Worm (Caenorhabditis elegans): ENCODE data around the gene C52G5.3.

C52G5.3 gene

DNA sequence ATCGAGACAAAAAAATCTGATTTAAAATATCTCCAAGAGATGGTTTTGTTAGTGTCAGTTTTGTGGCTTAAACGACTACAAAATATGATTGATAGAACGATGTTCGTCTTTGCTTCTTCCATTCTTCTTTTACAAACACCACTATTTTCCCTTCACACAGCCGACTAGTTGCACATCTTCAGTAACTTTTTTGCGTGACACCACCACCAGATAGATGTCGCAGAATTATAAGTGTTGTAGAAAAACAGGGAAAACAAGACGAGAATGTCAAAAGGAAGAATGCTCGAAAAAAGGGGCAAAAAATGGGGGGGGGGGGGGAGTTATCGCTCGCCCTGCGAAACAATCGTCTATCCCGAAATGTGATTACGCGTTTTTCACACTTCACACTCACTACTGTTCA, 19.2 kb downstream of the C52G5.3 start:
- TF ChIP-seq pat-9 (tag; optimal IDR thresholded peaks at IDR 0.05) (no peak), unc-55 (GFP tag; optimal IDR thresholded peaks at IDR 0.05) (no peak), dve-1 (tag; optimal IDR thresholded peaks at IDR 0.05) (no peak), ceh-31 (tag; optimal IDR thresholded peaks at IDR 0.05) (no peak), fax-1 (tag; optimal IDR thresholded peaks at IDR 0.05) (no peak), pqm-1 (tag; optimal IDR thresholded peaks at IDR 0.05) (no peak), eyg-1 (tag; optimal IDR thresholded peaks at IDR 0.05) (no peak), sdc-2 (tag; optimal IDR thresholded peaks at IDR 0.05) (no peak), nfya-1 (tag; optimal IDR thresholded peaks at IDR 0.05) (no peak), odd-2 (tag; optimal IDR thresholded peaks at IDR 0.05) (no peak)

ce11 chrX:12825174-12825573, 20.8 kb downstream of the C52G5.3 start:
- TF ChIP-seq ceh-24 (tag; optimal IDR thresholded peaks at IDR 0.05) (no peak), C38D4.7 (GFP tag; optimal IDR thresholded peaks at IDR 0.05) (no peak), ceh-14 (tag; optimal IDR thresholded peaks at IDR 0.05) (no peak), sdc-2 (tag; optimal IDR thresholded peaks at IDR 0.05) (no peak), ceh-22 (tag; optimal IDR thresholded peaks at IDR 0.05) (no peak), pha-4 (tag; optimal IDR thresholded peaks at IDR 0.05) (no peak), F13H6.1 (tag; optimal IDR thresholded peaks at IDR 0.05) (no peak), odd-2 (tag; optimal IDR thresholded peaks at IDR 0.05) (no peak), fax-1 (tag; optimal IDR thresholded peaks at IDR 0.05) (no peak), ztf-16 (tag; optimal IDR thresholded peaks at IDR 0.05) (no peak), unc-3 (GFP tag; conservative IDR thresholded peaks at IDR 0.05) (no peak), unc-3 (tag; optimal IDR thresholded peaks at IDR 0.05) (no peak), nhr-232 (tag; optimal IDR thresholded peaks at IDR 0.05) (no peak), dmd-4 (tag; optimal IDR thresholded peaks at IDR 0.05; ENCODE audit: borderline replicate concordance) (no peak), lin-11 (tag; optimal IDR thresholded peaks at IDR 0.05) (no peak), ceh-18 (tag; optimal IDR thresholded peaks at IDR 0.05) (no peak), ceh-48 (tag; optimal IDR thresholded peaks at IDR 0.05) (no peak), tbx-7 (tag; optimal IDR thresholded peaks at IDR 0.05) (no peak), pag-3 (tag; optimal IDR thresholded peaks at IDR 0.05; ENCODE audit: borderline replicate concordance) (no peak), fkh-10 (GFP tag; optimal IDR thresholded peaks at IDR 0.05) (no peak)

ce11 chrX:12819512-12819911, 26.4 kb downstream of the C52G5.3 start:
- TF ChIP-seq ama-1 (optimal IDR thresholded peaks at IDR 0.05): no peak
- no peak for TF ChIP-seq mec-3 (tag; optimal IDR thresholded peaks at IDR 0.05; ENCODE audit: borderline replicate concordance)
- TF ChIP-seq nhr-232 (tag; optimal IDR thresholded peaks at IDR 0.05): no peak
- TF ChIP-seq hlh-13 (GFP tag; optimal IDR thresholded peaks at IDR 0.05): no peak
- TF ChIP-seq rnt-1 (tag; optimal IDR thresholded peaks at IDR 0.05): no peak
- no peak for TF ChIP-seq hlh-6 (tag; optimal IDR thresholded peaks at IDR 0.05)
- TF ChIP-seq C08G9.2 (tag; optimal IDR thresholded peaks at IDR 0.05): no peak
- TF ChIP-seq zip-5 (tag; optimal IDR thresholded peaks at IDR 0.05): no peak
- no peak for TF ChIP-seq ceh-2 (tag; optimal IDR thresholded peaks at IDR 0.05)
- no peak for TF ChIP-seq K02D7.2 (tag; optimal IDR thresholded peaks at IDR 0.05)
- TF ChIP-seq lim-6 (tag; optimal IDR thresholded peaks at IDR 0.05): no peak
- no peak for TF ChIP-seq fkh-10 (GFP tag; optimal IDR thresholded peaks at IDR 0.05)

DNA sequence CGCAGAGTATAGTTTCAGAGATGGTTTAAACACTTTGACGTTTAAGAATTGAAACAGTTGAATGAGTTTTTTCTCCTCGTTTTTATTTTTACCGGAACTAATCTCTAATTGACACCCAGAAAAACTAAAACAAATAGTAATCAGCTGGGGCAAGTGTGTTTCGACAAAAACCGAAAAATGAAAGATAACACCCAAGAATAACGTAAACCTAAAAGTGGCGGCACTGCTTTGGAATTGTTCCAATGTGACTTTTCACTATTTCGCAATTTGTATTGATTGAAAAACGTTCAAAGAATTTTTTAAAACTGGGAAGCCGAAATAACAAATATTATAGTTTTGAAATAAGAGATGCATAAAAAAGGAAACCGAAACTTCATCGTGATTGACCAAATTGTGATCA, 27.2 kb downstream of the C52G5.3 start:
- TF ChIP-seq pha-4 (tag; optimal IDR thresholded peaks at IDR 0.05) (no peak), zip-5 (tag; optimal IDR thresholded peaks at IDR 0.05) (no peak), hlh-15 (tag; optimal IDR thresholded peaks at IDR 0.05) (no peak), ceh-48 (tag; optimal IDR thresholded peaks at IDR 0.05) (no peak), fax-1 (tag; optimal IDR thresholded peaks at IDR 0.05) (no peak)

All from whole organism, late embryonic.